Fruit fly (Drosophila melanogaster) whole organism, pupa: ENCODE measurements around the gene CG5828.

ENCODE experiments used
- CG10348 ChIP-seq: fragments of 200-800 bp; sonication (Bioruptor generic); IDR thresholded peaks from 2 replicates; pipeline ENCODE4 v1.3.6; 2022; ENCODE audit warnings: missing biosample characterization, missing genetic modification characterization
- CG12605 ChIP-seq: fragments of 200-800 bp; sonication (Bioruptor generic); IDR thresholded peaks from 2 replicates; pipeline ENCODE4 v1.3.6; 2022; ENCODE audit warnings: missing biosample characterization, missing genetic modification characterization
- CG13204 ChIP-seq: fragments of 200-800 bp; sonication (Bioruptor generic); optimal IDR thresholded peaks from 2 replicates; lab custom pipeline; 2018; ENCODE audit warnings: missing biosample characterization, mild to moderate bottlenecking, missing genetic modification characterization, moderate library complexity
- CG14655 ChIP-seq: fragments of 200-800 bp; sonication (Bioruptor generic); optimal IDR thresholded peaks from 3 replicates; lab custom pipeline; 2017; ENCODE audit warnings: mild to moderate bottlenecking, missing biosample characterization, missing genetic modification reagents, missing genetic modification characterization
- CG15710 ChIP-seq: fragments of 200-800 bp; sonication (Bioruptor generic); optimal IDR thresholded peaks from 2 replicates; lab custom pipeline; 2018; ENCODE audit warnings: missing biosample characterization, mild to moderate bottlenecking, missing genetic modification characterization, moderate library complexity
- CG17806 ChIP-seq: fragments of 200-800 bp; sonication (Bioruptor generic); optimal IDR thresholded peaks from 2 replicates; lab custom pipeline; 2018; ENCODE audit warnings: missing biosample characterization, mild to moderate bottlenecking, missing genetic modification characterization, moderate library complexity
- CG32121 ChIP-seq: fragments of 200-800 bp; sonication (Bioruptor generic); IDR thresholded peaks from 2 replicates; pipeline ENCODE4 v1.3.6; 2022; ENCODE audit warnings: missing biosample characterization, missing genetic modification characterization
- CG34367 ChIP-seq: fragments of 200-800 bp; sonication (Bioruptor generic); optimal IDR thresholded peaks from 2 replicates; lab custom pipeline; 2018; ENCODE audit warnings: missing biosample characterization, mild to moderate bottlenecking, missing genetic modification characterization
- CG4496 ChIP-seq: fragments of 200-800 bp; sonication (Bioruptor generic); IDR thresholded peaks from 3 replicates; pipeline ENCODE4 v1.3.6; 2022; ENCODE audit warnings: missing biosample characterization, missing genetic modification characterization
- CG8159 ChIP-seq: fragments of 200-800 bp; sonication (Bioruptor generic); optimal IDR thresholded peaks from 3 replicates; lab custom pipeline; 2018; ENCODE audit warnings: missing biosample characterization, mild to moderate bottlenecking, missing genetic modification characterization, moderate library complexity
- CG8301 ChIP-seq: fragments of 200-800 bp; sonication (Bioruptor generic); optimal IDR thresholded peaks from 2 replicates; lab custom pipeline; 2018; ENCODE audit warnings: missing biosample characterization, mild to moderate bottlenecking, missing genetic modification characterization
- CG9948 ChIP-seq: fragments of 200-800 bp; sonication (Bioruptor generic); optimal IDR thresholded peaks from 2 replicates; lab custom pipeline; 2018; ENCODE audit warnings: missing biosample characterization, mild to moderate bottlenecking, missing genetic modification characterization, moderate library complexity
- D1 ChIP-seq: fragments of 200-800 bp; sonication (Bioruptor generic); optimal IDR thresholded peaks from 2 replicates; lab custom pipeline; 2018; ENCODE audit warnings: missing biosample characterization, mild to moderate bottlenecking, missing genetic modification characterization, moderate library complexity
- EcR ChIP-seq: fragments of 200-800 bp; sonication (Bioruptor generic); optimal IDR thresholded peaks from 3 replicates; lab custom pipeline; 2019; ENCODE audit warnings: missing biosample characterization, missing genetic modification characterization, mild to moderate bottlenecking, moderate library complexity, missing genetic modification reagents
- Ets98B ChIP-seq: fragments of 200-800 bp; sonication (Bioruptor generic); IDR thresholded peaks from 2 replicates; pipeline ENCODE4 v1.3.6; 2022; ENCODE audit warnings: missing biosample characterization, missing genetic modification characterization
- Pif1A ChIP-seq: fragments of 200-800 bp; sonication (Bioruptor generic); optimal IDR thresholded peaks from 3 replicates; lab custom pipeline; 2016; ENCODE audit warnings: missing biosample characterization, missing genetic modification characterization
- Pif1B ChIP-seq: fragments of 200-800 bp; sonication (Bioruptor generic); optimal IDR thresholded peaks from 3 replicates; lab custom pipeline; 2016; ENCODE audit warnings: missing biosample characterization, missing genetic modification characterization
- Snoo ChIP-seq: fragments of 200-800 bp; sonication (Bioruptor generic); optimal IDR thresholded peaks from 3 replicates; lab custom pipeline; 2017; ENCODE audit warnings: missing biosample characterization, mild to moderate bottlenecking, missing genetic modification characterization, inconsistent platforms
- fd96Ca ChIP-seq: fragments of 200-800 bp; sonication (Bioruptor generic); IDR thresholded peaks from 3 replicates; pipeline ENCODE4 v1.3.6; 2022; ENCODE audit warnings: missing biosample characterization, missing genetic modification characterization
- gl ChIP-seq: fragments of 200-800 bp; sonication (Bioruptor generic); optimal IDR thresholded peaks from 2 replicates; lab custom pipeline; 2018; ENCODE audit warnings: missing biosample characterization, mild to moderate bottlenecking, missing genetic modification characterization
- rn ChIP-seq: fragments of 200-800 bp; sonication (Bioruptor generic); IDR thresholded peaks from 2 replicates; pipeline ENCODE4 v1.3.6; 2022; ENCODE audit warnings: missing biosample characterization, missing genetic modification characterization

Gene CG5828

DNA sequence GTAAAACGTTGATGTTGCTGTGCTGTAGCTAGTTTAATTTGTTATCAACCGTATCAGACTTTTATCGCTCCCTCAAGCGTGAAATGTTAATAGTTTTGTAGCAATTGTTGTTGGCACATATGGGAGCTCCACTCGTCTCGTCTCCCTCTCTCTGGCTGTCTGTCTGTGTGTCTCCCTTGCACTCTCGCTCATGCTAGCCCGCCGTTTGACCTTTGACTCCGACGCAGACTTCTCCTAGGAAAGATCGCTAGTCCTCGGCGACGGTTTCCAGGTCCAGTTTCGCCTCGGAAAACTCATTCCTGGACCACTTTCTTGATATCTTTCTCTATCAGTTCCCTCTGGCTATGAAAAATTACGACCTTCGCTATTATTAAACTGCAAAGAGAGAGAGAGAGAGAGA is 14.6 kb upstream of the CG5828 start:
- TF ChIP-seq CG12605 (GFP tag; lab: Robert Waterston, UW) (no peak), rn (GFP tag; lab: Robert Waterston, UW) (no peak), gl (tag; lab: Kevin White, UChicago) (no peak), CG9948 (no peak), CG17806 (no peak), CG14655 (GFP tag; lab: Kevin White, UChicago) (no peak), CG34367 (tag; lab: Kevin White, UChicago) (no peak), CG32121 (GFP tag; lab: Robert Waterston, UW) (no peak), Pif1A (GFP tag; lab: Kevin White, UChicago) (no peak), CG8301 (tag; lab: Kevin White, UChicago) (no peak), EcR (GFP tag; lab: Kevin White, UChicago) (no peak)

- TF ChIP-seq CG15710 (tag; lab: Kevin White, UChicago) (peak; percentile 87), gl (tag; lab: Kevin White, UChicago) (peak; percentile 37), rn (GFP tag; lab: Robert Waterston, UW) (no peak; the same call in none of the 2 replicates), CG14655 (GFP tag; lab: Kevin White, UChicago) (peak; percentile 95), EcR (GFP tag; lab: Kevin White, UChicago) (peak; percentile 62), CG10348 (no peak), Snoo (no peak), D1 (peak; percentile 85), Pif1B (peak; percentile 73), CG12605 (GFP tag; lab: Robert Waterston, UW) (peak; percentile 76; the same call in 1 of the 2 replicates), Ets98B (peak; percentile 66), CG4496 (GFP tag; lab: Robert Waterston, UW) (peak; percentile 70; the same call in 1 of the 3 replicates), CG17806 (peak; percentile 85), CG13204 (GFP tag; lab: Kevin White, UChicago) (peak; percentile 48), CG32121 (GFP tag; lab: Robert Waterston, UW) (peak; percentile 90), CG9948 (peak; percentile 87), Pif1A (GFP tag; lab: Kevin White, UChicago) (peak; percentile 67), CG8159 (tag; lab: Kevin White, UChicago) (peak; percentile 93), CG34367 (tag; lab: Kevin White, UChicago) (peak; percentile 80), fd96Ca (GFP tag; lab: Robert Waterston, UW) (peak; percentile 70; the same call in 2 of the 3 replicates), CG8301 (tag; lab: Kevin White, UChicago) (peak; percentile 92)
Observed at dm6 chr2L:5080225-5080867, 13.4 kb upstream of the CG5828 start.

- TF ChIP-seq fd96Ca (GFP tag; lab: Robert Waterston, UW) (no peak), CG17806 (no peak), CG13204 (GFP tag; lab: Kevin White, UChicago) (no peak), rn (GFP tag; lab: Robert Waterston, UW) (no peak), CG9948 (no peak), CG32121 (GFP tag; lab: Robert Waterston, UW) (peak; percentile 14; the same call in 1 of the 2 replicates), Pif1A (GFP tag; lab: Kevin White, UChicago) (peak; percentile 5), EcR (GFP tag; lab: Kevin White, UChicago) (peak; percentile 5), Ets98B (no peak)
Observed at dm6 chr2L:5084586-5085257, 9.1 kb upstream of the CG5828 start.

dm6 chr2L:5085561-5085960 is 8.2 kb upstream of the CG5828 start:
- TF ChIP-seq D1 (no peak), gl (tag; lab: Kevin White, UChicago) (no peak), CG4496 (GFP tag; lab: Robert Waterston, UW) (no peak), rn (GFP tag; lab: Robert Waterston, UW) (no peak), Pif1B (peak; percentile 1), CG14655 (GFP tag; lab: Kevin White, UChicago) (peak; percentile 1), CG8301 (tag; lab: Kevin White, UChicago) (peak; percentile 24), EcR (GFP tag; lab: Kevin White, UChicago) (no peak), CG17806 (peak; percentile 20), CG13204 (GFP tag; lab: Kevin White, UChicago) (no peak), CG34367 (tag; lab: Kevin White, UChicago) (no peak), CG15710 (tag; lab: Kevin White, UChicago) (peak; percentile 22), CG10348 (no peak), fd96Ca (GFP tag; lab: Robert Waterston, UW) (no peak), CG12605 (GFP tag; lab: Robert Waterston, UW) (no peak), CG8159 (tag; lab: Kevin White, UChicago) (no peak), Pif1A (GFP tag; lab: Kevin White, UChicago) (peak; percentile 53), CG32121 (GFP tag; lab: Robert Waterston, UW) (0 out of 2 replicates have a peak, but pooled peaks have one; percentile 29), Snoo (peak; percentile 36), Ets98B (peak; percentile 31; the same call in 1 of the 2 replicates), CG9948 (peak; percentile 20)
- TF ChIP-seq, all 21 proteins: peak for 10

- TF ChIP-seq CG17806 (peak; percentile 81), CG14655 (GFP tag; lab: Kevin White, UChicago) (peak; percentile 86), Pif1B (peak; percentile 92), CG10348 (no peak), EcR (GFP tag; lab: Kevin White, UChicago) (peak; percentile 13), Snoo (peak; percentile 84), CG8159 (tag; lab: Kevin White, UChicago) (peak; percentile 87), fd96Ca (GFP tag; lab: Robert Waterston, UW) (peak; percentile 69; the same call in 2 of the 3 replicates), gl (tag; lab: Kevin White, UChicago) (peak; percentile 72), CG13204 (GFP tag; lab: Kevin White, UChicago) (peak; percentile 66), D1 (peak; percentile 76), CG15710 (tag; lab: Kevin White, UChicago) (peak; percentile 85), CG34367 (tag; lab: Kevin White, UChicago) (peak; percentile 78), CG32121 (GFP tag; lab: Robert Waterston, UW) (peak; percentile 62), CG8301 (tag; lab: Kevin White, UChicago) (peak; percentile 83), CG12605 (GFP tag; lab: Robert Waterston, UW) (peak; percentile 71), CG9948 (peak; percentile 83), Pif1A (GFP tag; lab: Kevin White, UChicago) (peak; percentile 90), Ets98B (peak; percentile 55), CG4496 (GFP tag; lab: Robert Waterston, UW) (peak; percentile 81), rn (GFP tag; lab: Robert Waterston, UW) (no peak)
Observed at dm6 chr2L:5086905-5087522, 6.8 kb upstream of the CG5828 start.
